Fruit fly (Drosophila melanogaster) whole organism, pupa: ENCODE results near the gene jus.

Source experiments
- CG10348 ChIP-seq: fragments of 200-800 bp; sonication (Bioruptor generic); IDR thresholded peaks from 2 replicates; pipeline ENCODE4 v1.3.6; 2022; ENCODE audit warnings: missing biosample characterization, missing genetic modification characterization
- CG14655 ChIP-seq: fragments of 200-800 bp; sonication (Bioruptor generic); optimal IDR thresholded peaks from 3 replicates; lab custom pipeline; 2017; ENCODE audit warnings: mild to moderate bottlenecking, missing biosample characterization, missing genetic modification reagents, missing genetic modification characterization
- CG17806 ChIP-seq: fragments of 200-800 bp; sonication (Bioruptor generic); optimal IDR thresholded peaks from 2 replicates; lab custom pipeline; 2018; ENCODE audit warnings: missing biosample characterization, mild to moderate bottlenecking, missing genetic modification characterization, moderate library complexity
- CG32121 ChIP-seq: fragments of 200-800 bp; sonication (Bioruptor generic); IDR thresholded peaks from 2 replicates; pipeline ENCODE4 v1.3.6; 2022; ENCODE audit warnings: missing biosample characterization, missing genetic modification characterization
- CG4496 ChIP-seq: fragments of 200-800 bp; sonication (Bioruptor generic); IDR thresholded peaks from 3 replicates; pipeline ENCODE4 v1.3.6; 2022; ENCODE audit warnings: missing biosample characterization, missing genetic modification characterization
- CG8159 ChIP-seq: fragments of 200-800 bp; sonication (Bioruptor generic); optimal IDR thresholded peaks from 3 replicates; lab custom pipeline; 2018; ENCODE audit warnings: missing biosample characterization, mild to moderate bottlenecking, missing genetic modification characterization, moderate library complexity
- CG8301 ChIP-seq: fragments of 200-800 bp; sonication (Bioruptor generic); optimal IDR thresholded peaks from 2 replicates; lab custom pipeline; 2018; ENCODE audit warnings: missing biosample characterization, mild to moderate bottlenecking, missing genetic modification characterization
- Ets98B ChIP-seq: fragments of 200-800 bp; sonication (Bioruptor generic); IDR thresholded peaks from 2 replicates; pipeline ENCODE4 v1.3.6; 2022; ENCODE audit warnings: missing biosample characterization, missing genetic modification characterization
- Pif1A ChIP-seq: fragments of 200-800 bp; sonication (Bioruptor generic); optimal IDR thresholded peaks from 3 replicates; lab custom pipeline; 2016; ENCODE audit warnings: missing biosample characterization, missing genetic modification characterization
- Snoo ChIP-seq: fragments of 200-800 bp; sonication (Bioruptor generic); optimal IDR thresholded peaks from 3 replicates; lab custom pipeline; 2017; ENCODE audit warnings: missing biosample characterization, mild to moderate bottlenecking, missing genetic modification characterization, inconsistent platforms

DNA sequence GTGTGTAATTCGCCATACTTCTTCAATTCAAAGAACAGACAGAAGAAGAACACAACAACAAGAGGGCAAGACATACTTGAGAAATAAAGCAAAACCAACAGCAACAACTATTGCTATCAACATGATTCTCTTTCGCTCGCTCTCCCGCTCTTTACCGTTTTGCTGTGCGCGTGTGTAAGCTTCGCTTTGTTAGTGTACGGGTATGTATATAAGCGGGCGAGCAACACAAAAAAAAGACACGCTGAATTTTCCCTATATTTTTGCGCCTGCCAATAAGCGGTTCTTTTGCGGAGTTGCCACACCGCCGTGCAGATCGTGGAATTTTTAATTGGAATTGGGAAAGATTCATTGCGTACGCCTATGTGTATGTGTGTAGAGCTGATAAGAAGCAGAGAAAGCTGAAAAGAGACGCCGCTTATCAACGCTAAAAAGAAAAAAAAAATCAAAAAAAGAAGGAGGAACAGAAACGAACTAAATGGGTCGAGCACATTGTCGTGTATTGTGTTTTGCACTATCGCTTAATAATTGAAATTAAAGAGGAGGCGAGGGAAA is 20.3 kb upstream of the jus start:
- peak; percentile 22 for TF ChIP-seq CG17806 (tag; lab: Kevin White, UChicago)
- TF ChIP-seq Pif1A (GFP tag; lab: Kevin White, UChicago): peak; percentile 21
- peak; percentile 47 for TF ChIP-seq CG14655 (GFP tag; lab: Kevin White, UChicago)
- 0 out of 2 replicates have a peak, but pooled peaks have one; percentile 12 for TF ChIP-seq CG32121 (GFP tag; lab: Robert Waterston, UW)
- TF ChIP-seq Ets98B: peak; percentile 50
- TF ChIP-seq CG8301 (tag; lab: Kevin White, UChicago): peak; percentile 32
- TF ChIP-seq Snoo (tag; lab: Kevin White, UChicago): no peak
- TF ChIP-seq CG4496 (GFP tag; lab: Robert Waterston, UW): peak; percentile 79
- no peak for TF ChIP-seq CG10348
- TF ChIP-seq CG8159 (tag; lab: Kevin White, UChicago): peak; percentile 52
